Worm (Caenorhabditis elegans) whole organism, early embryonic: ENCODE measurements around the gene acp-2.

Experiments used
- B0310.2 ChIP-seq: sonication (generic microtip); optimal IDR thresholded peaks from 2 replicates; lab custom pipeline; 2016; ENCODE audit warnings: mild to moderate bottlenecking, missing genetic modification characterization, missing compliant biosample characterization
- F13C5.2 ChIP-seq: sonication (generic microtip); optimal IDR thresholded peaks from 2 replicates; lab custom pipeline; 2017; ENCODE audit warnings: mild to moderate bottlenecking, missing genetic modification characterization, inconsistent platforms, missing compliant biosample characterization
- aly-1 ChIP-seq: sonication (generic microtip); optimal IDR thresholded peaks from 2 replicates; lab custom pipeline; 2016; ENCODE audit warnings: missing genetic modification characterization, missing compliant biosample characterization
- ama-1 ChIP-seq: fragments of 150-350 bp; optimal IDR thresholded peaks from 2 replicates; lab custom pipeline; 2014
- ceh-13 ChIP-seq: fragments of 200-800 bp; sonication (Bioruptor generic); optimal IDR thresholded peaks from 2 replicates; lab custom pipeline; 2018; ENCODE audit warnings: mild to moderate bottlenecking, missing genetic modification characterization, missing compliant biosample characterization
- ceh-36 ChIP-seq: sonication (generic microtip); optimal IDR thresholded peaks from 2 replicates; lab custom pipeline; 2016; ENCODE audit warnings: missing genetic modification characterization, inconsistent platforms, missing compliant biosample characterization
- ets-7 ChIP-seq: sonication (generic microtip); optimal IDR thresholded peaks from 2 replicates; lab custom pipeline; 2016; ENCODE audit warnings: missing genotype, missing genetic modification characterization, missing compliant biosample characterization
- flt-1 ChIP-seq: fragments of 200-800 bp; sonication (Bioruptor generic); IDR thresholded peaks from 2 replicates; pipeline ENCODE4 v1.3.6; 2022; ENCODE audit warnings: missing genetic modification characterization, missing compliant biosample characterization
- hmbx-1 ChIP-seq: sonication (generic microtip); optimal IDR thresholded peaks from 2 replicates; lab custom pipeline; 2016; ENCODE audit warnings: mild to moderate bottlenecking, missing genetic modification characterization, missing compliant biosample characterization
- hmg-4 ChIP-seq: fragments of 200-800 bp; sonication (Bioruptor generic); optimal IDR thresholded peaks from 2 replicates; lab custom pipeline; 2018; ENCODE audit warnings: mild to moderate bottlenecking, missing genetic modification characterization, missing compliant biosample characterization
- hnd-1 ChIP-seq: sonication (generic microtip); optimal IDR thresholded peaks from 2 replicates; lab custom pipeline; 2016; ENCODE audit warnings: missing genetic modification characterization, missing compliant biosample characterization
- pes-1 ChIP-seq: fragments of 200-800 bp; sonication (Bioruptor generic); IDR thresholded peaks from 2 replicates; pipeline ENCODE4 v1.3.6; 2022; ENCODE audit warnings: missing genetic modification reagents, missing genetic modification characterization, missing compliant biosample characterization
- scrt-1 ChIP-seq: fragments of 200-800 bp; sonication (Bioruptor generic); IDR thresholded peaks from 2 replicates; pipeline ENCODE4 v1.3.6; 2022; ENCODE audit warnings: missing genetic modification characterization, missing compliant biosample characterization
- sea-1 ChIP-seq: fragments of 200-800 bp; sonication (Bioruptor generic); conservative IDR thresholded peaks from 2 replicates; pipeline ENCODE4 v1.3.6; 2022; ENCODE audit warnings: missing genetic modification characterization, missing compliant biosample characterization
- tbx-11 ChIP-seq: fragments of 200-800 bp; sonication (Bioruptor generic); IDR thresholded peaks from 2 replicates; pipeline ENCODE4 v1.3.6; 2022; ENCODE audit warnings: missing genetic modification characterization, missing compliant biosample characterization
- tbx-37 ChIP-seq: fragments of 200-800 bp; sonication (Bioruptor generic); conservative IDR thresholded peaks from 2 replicates; pipeline ENCODE4 v1.3.6; 2022; ENCODE audit warnings: missing genetic modification reagents, missing genetic modification characterization, missing compliant biosample characterization
- tra-4 ChIP-seq: sonication (generic microtip); optimal IDR thresholded peaks from 2 replicates; lab custom pipeline; 2017; ENCODE audit warnings: missing genetic modification characterization, missing compliant biosample characterization

The acp-2 gene

ce11 chrII:8396041-8396440, 35.8 kb downstream of the acp-2 start, which contains the start of gene F49E12.7:
Gene F49E12.7 (minus strand): TSS chrII:8396141.
- TF ChIP-seq pes-1 (no peak), F13C5.2 (tag; lab: Kevin White, UChicago) (no peak), hmg-4 (GFP tag; lab: Kevin White, UChicago) (no peak), hnd-1 (tag; lab: Kevin White, UChicago) (no peak), aly-1 (tag; lab: Kevin White, UChicago) (no peak), ceh-13 (no peak), ama-1 (no peak)

ce11 chrII:8394205-8394604, 37.6 kb downstream of the acp-2 start, which contains the start of gene F49E12.8:
Gene F49E12.8 (minus strand): TSS chrII:8394305.
- no peak for TF ChIP-seq aly-1 (tag; lab: Kevin White, UChicago)
- no peak for TF ChIP-seq F13C5.2 (tag; lab: Kevin White, UChicago)
- TF ChIP-seq scrt-1 (GFP tag; lab: Robert Waterston, UW): no peak
- TF ChIP-seq B0310.2 (tag; lab: Kevin White, UChicago): no peak
- no peak for TF ChIP-seq ceh-13
- TF ChIP-seq tbx-37: no peak
- TF ChIP-seq tbx-11 (GFP tag; lab: Robert Waterston, UW): no peak
- no peak for TF ChIP-seq flt-1 (GFP tag; lab: Robert Waterston, UW)
- no peak for TF ChIP-seq ceh-36
- TF ChIP-seq hmg-4 (GFP tag; lab: Kevin White, UChicago): no peak
- no peak for TF ChIP-seq ama-1
- TF ChIP-seq tra-4: no peak
- TF ChIP-seq hnd-1 (tag; lab: Kevin White, UChicago): no peak
- no peak for TF ChIP-seq pes-1

- TF ChIP-seq flt-1 (GFP tag; lab: Robert Waterston, UW) (no peak), ets-7 (tag; lab: Kevin White, UChicago) (no peak), B0310.2 (tag; lab: Kevin White, UChicago) (no peak), tra-4 (no peak), hmg-4 (GFP tag; lab: Kevin White, UChicago) (no peak)
Observed at ce11 chrII:8392215-8392614, 39.6 kb downstream of the acp-2 start.

ce11 chrII:8390751-8391150, 41.1 kb downstream of the acp-2 start, which contains the start of gene F49E12.10:
Gene F49E12.10 (plus strand): TSS chrII:8391051.
- TF ChIP-seq tbx-37: no peak
- no peak for TF ChIP-seq aly-1 (tag; lab: Kevin White, UChicago)
- no peak for TF ChIP-seq flt-1 (GFP tag; lab: Robert Waterston, UW)
- no peak for TF ChIP-seq F13C5.2 (tag; lab: Kevin White, UChicago)
- TF ChIP-seq scrt-1 (GFP tag; lab: Robert Waterston, UW): no peak

- TF ChIP-seq hmg-4 (GFP tag; lab: Kevin White, UChicago) (no peak), aly-1 (tag; lab: Kevin White, UChicago) (no peak), tra-4 (no peak), pes-1 (no peak)
Observed at ce11 chrII:8388001-8388513, 43.8 kb downstream of the acp-2 start, which contains the start of gene drd-1. Gene drd-1 (plus strand): TSS chrII:8388051.

ce11 chrII:8386897-8387296, 45.0 kb downstream of the acp-2 start:
- no peak for TF ChIP-seq tbx-37
- no peak for TF ChIP-seq tbx-11 (GFP tag; lab: Robert Waterston, UW)
- no peak for TF ChIP-seq ceh-36
- no peak for TF ChIP-seq hmg-4 (GFP tag; lab: Kevin White, UChicago)
- TF ChIP-seq ets-7 (tag; lab: Kevin White, UChicago): no peak
- no peak for TF ChIP-seq tra-4
- no peak for TF ChIP-seq flt-1 (GFP tag; lab: Robert Waterston, UW)
- TF ChIP-seq ceh-13: no peak
- no peak for TF ChIP-seq aly-1 (tag; lab: Kevin White, UChicago)
- no peak for TF ChIP-seq hnd-1 (tag; lab: Kevin White, UChicago)
- TF ChIP-seq hmbx-1: no peak
- no peak for TF ChIP-seq B0310.2 (tag; lab: Kevin White, UChicago)
- no peak for TF ChIP-seq F13C5.2 (tag; lab: Kevin White, UChicago)
- TF ChIP-seq scrt-1 (GFP tag; lab: Robert Waterston, UW): no peak
- no peak for TF ChIP-seq pes-1
- TF ChIP-seq sea-1: no peak
- TF ChIP-seq ama-1: no peak

- TF ChIP-seq hmbx-1 (no peak), F13C5.2 (tag; lab: Kevin White, UChicago) (no peak), hnd-1 (tag; lab: Kevin White, UChicago) (no peak), flt-1 (GFP tag; lab: Robert Waterston, UW) (no peak), B0310.2 (tag; lab: Kevin White, UChicago) (no peak), sea-1 (no peak), ets-7 (tag; lab: Kevin White, UChicago) (no peak), scrt-1 (GFP tag; lab: Robert Waterston, UW) (no peak), ceh-36 (no peak)
Observed at ce11 chrII:8385561-8385960, 46.3 kb downstream of the acp-2 start.

ce11 chrII:8384344-8384743, 47.5 kb downstream of the acp-2 start:
- TF ChIP-seq hnd-1 (tag; lab: Kevin White, UChicago): no peak

- TF ChIP-seq B0310.2 (tag; lab: Kevin White, UChicago) (no peak), hmg-4 (GFP tag; lab: Kevin White, UChicago) (no peak), aly-1 (tag; lab: Kevin White, UChicago) (no peak), ets-7 (tag; lab: Kevin White, UChicago) (no peak), ceh-36 (no peak), hmbx-1 (no peak), sea-1 (no peak)
Observed at ce11 chrII:8382880-8383279, 49.0 kb downstream of the acp-2 start.
